Worm (Caenorhabditis elegans) whole organism, young adult: ENCODE data around the gene nas-17.
A peak's percentile ranks its signal among the peaks of the same experiment; 100 is the strongest.

ENCODE experiments used
- B0261.1 ChIP-seq: sonication (generic microtip); optimal IDR thresholded peaks from 2 replicates; lab custom pipeline; 2016; ENCODE audit warnings: mild to moderate bottlenecking, missing genetic modification characterization, moderate library complexity, missing compliant biosample characterization
- C06A6.2 ChIP-seq: fragments of 200-800 bp; sonication (Bioruptor generic); conservative IDR thresholded peaks from 2 replicates; pipeline ENCODE4 v1.3.6; 2022; ENCODE audit warnings: missing genetic modification characterization, missing compliant biosample characterization
- F33H1.4 ChIP-seq: fragments of 200-800 bp; sonication (Bioruptor generic); IDR thresholded peaks from 2 replicates; pipeline ENCODE4 v1.3.6; 2022; ENCODE audit warnings: missing genetic modification reagents, missing genetic modification characterization, missing compliant biosample characterization
- F39B2.1 ChIP-seq: fragments of 200-800 bp; sonication (Bioruptor generic); IDR thresholded peaks from 2 replicates; pipeline ENCODE4 v1.3.6; 2022; ENCODE audit warnings: missing genetic modification reagents, missing genetic modification characterization, missing compliant biosample characterization
- F52B5.7 ChIP-seq: sonication (generic microtip); optimal IDR thresholded peaks from 2 replicates; lab custom pipeline; 2016; ENCODE audit warnings: mild to moderate bottlenecking, missing genetic modification characterization, missing compliant biosample characterization
- F57C9.4 ChIP-seq: sonication (generic microtip); optimal IDR thresholded peaks from 2 replicates; lab custom pipeline; 2017; ENCODE audit warnings: mild to moderate bottlenecking, missing genetic modification characterization, missing compliant biosample characterization
- K11D2.4 ChIP-seq: fragments of 200-800 bp; sonication (Bioruptor generic); IDR thresholded peaks from 2 replicates; pipeline ENCODE4 v1.3.6; 2022; ENCODE audit warnings: missing genetic modification reagents, missing genetic modification characterization, missing compliant biosample characterization
- Y53F4B.3 ChIP-seq: fragments of 200-800 bp; sonication (Bioruptor generic); IDR thresholded peaks from 2 replicates; pipeline ENCODE4 v1.3.6; 2022; ENCODE audit warnings: missing genetic modification reagents, missing genetic modification characterization, missing compliant biosample characterization
- Y53G8AR.9 ChIP-seq: fragments of 200-800 bp; sonication (Bioruptor generic); conservative IDR thresholded peaks from 2 replicates; pipeline ENCODE4 v1.3.6; 2022; ENCODE audit warnings: missing genetic modification reagents, missing genetic modification characterization, missing compliant biosample characterization
- Y67H2A.10 ChIP-seq: fragments of 200-800 bp; sonication (Bioruptor generic); conservative IDR thresholded peaks from 2 replicates; pipeline ENCODE4 v1.3.6; 2022; ENCODE audit warnings: missing genetic modification reagents, missing genetic modification characterization, missing compliant biosample characterization
- akir-1 ChIP-seq: fragments of 200-800 bp; sonication (Bioruptor generic); optimal IDR thresholded peaks from 2 replicates; lab custom pipeline; 2018; ENCODE audit warnings: mild to moderate bottlenecking, missing genetic modification characterization, moderate library complexity, missing compliant biosample characterization
- bed-1 ChIP-seq: fragments of 200-800 bp; sonication (Bioruptor generic); IDR thresholded peaks from 2 replicates; pipeline ENCODE4 v1.3.6; 2022; ENCODE audit warnings: missing genetic modification reagents, missing genetic modification characterization, missing compliant biosample characterization
- bed-2 ChIP-seq: fragments of 200-800 bp; sonication (Bioruptor generic); IDR thresholded peaks from 2 replicates; pipeline ENCODE4 v1.3.6; 2022; ENCODE audit warnings: missing genetic modification reagents, missing genetic modification characterization, missing compliant biosample characterization
- ceh-100 ChIP-seq: fragments of 200-800 bp; sonication (Bioruptor generic); IDR thresholded peaks from 2 replicates; pipeline ENCODE4 v1.3.6; 2022; ENCODE audit warnings: missing genetic modification reagents, missing genetic modification characterization, missing compliant biosample characterization
- chd-7 ChIP-seq: sonication (generic microtip); optimal IDR thresholded peaks from 2 replicates; lab custom pipeline; 2016; ENCODE audit warnings: mild to moderate bottlenecking, missing genetic modification characterization, moderate library complexity, missing compliant biosample characterization
- die-1 ChIP-seq: sonication (generic microtip); optimal IDR thresholded peaks from 2 replicates; lab custom pipeline; 2016; ENCODE audit warnings: missing genotype, mild to moderate bottlenecking, missing genetic modification characterization, missing compliant biosample characterization
- efl-1 ChIP-seq: fragments of 150-350 bp; optimal IDR thresholded peaks from 2 replicates; lab custom pipeline; 2014; ENCODE audit warnings: missing biosample characterization, missing genetic modification reagents, missing genetic modification characterization
- egl-18 ChIP-seq: fragments of 200-800 bp; sonication (Bioruptor generic); IDR thresholded peaks from 2 replicates; pipeline ENCODE4 v1.3.6; 2022; ENCODE audit warnings: missing genetic modification reagents, missing genetic modification characterization, missing compliant biosample characterization
- egrh-3 ChIP-seq: fragments of 200-800 bp; sonication (Bioruptor generic); IDR thresholded peaks from 2 replicates; pipeline ENCODE4 v1.3.6; 2022; ENCODE audit warnings: missing genetic modification reagents, missing genetic modification characterization, missing compliant biosample characterization
- ekl-4 ChIP-seq: fragments of 200-800 bp; sonication (Bioruptor generic); IDR thresholded peaks from 2 replicates; pipeline ENCODE4 v1.3.6; 2022; ENCODE audit warnings: missing genetic modification reagents, missing genetic modification characterization, missing compliant biosample characterization
- ets-4 ChIP-seq: fragments of 200-800 bp; sonication (Bioruptor generic); optimal IDR thresholded peaks from 2 replicates; lab custom pipeline; 2018; ENCODE audit warnings: mild to moderate bottlenecking, missing genetic modification characterization, missing compliant biosample characterization
- fkh-3 ChIP-seq: sonication (generic microtip); optimal IDR thresholded peaks from 2 replicates; lab custom pipeline; 2016; ENCODE audit warnings: mild to moderate bottlenecking, missing genetic modification characterization, missing compliant biosample characterization
- gei-17 ChIP-seq: fragments of 200-800 bp; sonication (Bioruptor generic); optimal IDR thresholded peaks from 2 replicates; lab custom pipeline; 2018; ENCODE audit warnings: mild to moderate bottlenecking, missing genetic modification characterization, missing compliant biosample characterization
- hlh-26 ChIP-seq: fragments of 200-800 bp; sonication (Bioruptor generic); conservative IDR thresholded peaks from 2 replicates; pipeline ENCODE4 v1.3.6; 2022; ENCODE audit warnings: missing genetic modification reagents, missing genetic modification characterization, missing compliant biosample characterization
- hmg-20 ChIP-seq: fragments of 200-800 bp; sonication (Bioruptor generic); IDR thresholded peaks from 2 replicates; pipeline ENCODE4 v1.3.6; 2022; ENCODE audit warnings: missing genetic modification reagents, missing genetic modification characterization, missing compliant biosample characterization
- lag-1 ChIP-seq: fragments of 200-800 bp; sonication (Bioruptor generic); IDR thresholded peaks from 2 replicates; pipeline ENCODE4 v1.3.6; 2022; ENCODE audit warnings: missing genetic modification reagents, missing genetic modification characterization, missing compliant biosample characterization
- lin-26 ChIP-seq: fragments of 200-800 bp; sonication (Bioruptor generic); IDR thresholded peaks from 2 replicates; pipeline ENCODE4 v1.3.6; 2022; ENCODE audit warnings: missing genetic modification reagents, missing genetic modification characterization, missing compliant biosample characterization
- madf-3 ChIP-seq: fragments of 200-800 bp; sonication (Bioruptor generic); IDR thresholded peaks from 2 replicates; pipeline ENCODE4 v1.3.6; 2022; ENCODE audit warnings: missing genetic modification reagents, missing genetic modification characterization, missing compliant biosample characterization
- nfyb-1 ChIP-seq: fragments of 200-800 bp; sonication (Bioruptor generic); IDR thresholded peaks from 2 replicates; pipeline ENCODE4 v1.3.6; 2022; ENCODE audit warnings: missing genetic modification reagents, missing genetic modification characterization, missing compliant biosample characterization
- nhr-179 ChIP-seq: sonication (generic microtip); optimal IDR thresholded peaks from 2 replicates; lab custom pipeline; 2016; ENCODE audit warnings: mild to moderate bottlenecking, missing genetic modification characterization, missing compliant biosample characterization
- nhr-27 ChIP-seq: fragments of 200-800 bp; sonication (Bioruptor generic); optimal IDR thresholded peaks from 2 replicates; lab custom pipeline; 2018; ENCODE audit warnings: mild to moderate bottlenecking, missing genetic modification characterization, moderate library complexity, missing compliant biosample characterization
- nhr-80 ChIP-seq: sonication (generic microtip); optimal IDR thresholded peaks from 2 replicates; lab custom pipeline; 2016; ENCODE audit warnings: missing genetic modification characterization, missing compliant biosample characterization
- nhr-90 ChIP-seq: sonication (generic microtip); optimal IDR thresholded peaks from 2 replicates; lab custom pipeline; 2016; ENCODE audit warnings: missing genotype, mild to moderate bottlenecking, missing genetic modification characterization, missing compliant biosample characterization
- rcor-1 ChIP-seq: fragments of 200-800 bp; sonication (Bioruptor generic); IDR thresholded peaks from 2 replicates; pipeline ENCODE4 v1.3.6; 2022; ENCODE audit warnings: missing genetic modification reagents, missing genetic modification characterization, missing compliant biosample characterization
- sea-2 ChIP-seq: fragments of 200-800 bp; sonication (Bioruptor generic); IDR thresholded peaks from 2 replicates; pipeline ENCODE4 v1.3.6; 2022; ENCODE audit warnings: missing genetic modification characterization, missing compliant biosample characterization
- snpc-3.4 ChIP-seq: sonication (generic microtip); optimal IDR thresholded peaks from 2 replicates; lab custom pipeline; 2017; ENCODE audit warnings: missing genetic modification characterization, mild to moderate bottlenecking, missing compliant biosample characterization, antibody characterized with exemption, moderate library complexity, missing genotype, missing genetic modification reagents
- somi-1 ChIP-seq: fragments of 200-800 bp; sonication (Bioruptor generic); optimal IDR thresholded peaks from 2 replicates; lab custom pipeline; 2018; ENCODE audit warnings: mild to moderate bottlenecking, missing genetic modification characterization, missing compliant biosample characterization
- sptf-2 ChIP-seq: fragments of 200-800 bp; sonication (Bioruptor generic); optimal IDR thresholded peaks from 2 replicates; lab custom pipeline; 2018; ENCODE audit warnings: mild to moderate bottlenecking, missing genetic modification characterization, missing compliant biosample characterization
- tlf-1 ChIP-seq: fragments of 200-800 bp; sonication (Bioruptor generic); optimal IDR thresholded peaks from 2 replicates; lab custom pipeline; 2018; ENCODE audit warnings: mild to moderate bottlenecking, missing genetic modification characterization, missing compliant biosample characterization
- zfh-2 ChIP-seq: fragments of 200-800 bp; sonication (Bioruptor generic); conservative IDR thresholded peaks from 2 replicates; pipeline ENCODE4 v1.3.6; 2022; ENCODE audit warnings: missing genetic modification reagents, missing genetic modification characterization, missing compliant biosample characterization
- zim-3 ChIP-seq: sonication (generic microtip); optimal IDR thresholded peaks from 2 replicates; lab custom pipeline; 2017; ENCODE audit warnings: mild to moderate bottlenecking, missing genetic modification characterization, moderate library complexity, missing compliant biosample characterization
- ztf-18 ChIP-seq: sonication (generic microtip); optimal IDR thresholded peaks from 2 replicates; lab custom pipeline; 2016; ENCODE audit warnings: missing genotype, mild to moderate bottlenecking, missing genetic modification characterization, missing compliant biosample characterization
- ztf-22 ChIP-seq: fragments of 200-800 bp; sonication (Bioruptor generic); optimal IDR thresholded peaks from 2 replicates; lab custom pipeline; 2018; ENCODE audit warnings: mild to moderate bottlenecking, missing genetic modification characterization, moderate library complexity, missing compliant biosample characterization
- ztf-6 ChIP-seq: fragments of 200-800 bp; sonication (Bioruptor generic); IDR thresholded peaks from 2 replicates; pipeline ENCODE4 v1.3.6; 2022; ENCODE audit warnings: missing genetic modification reagents, missing genetic modification characterization, missing compliant biosample characterization

The nas-17 gene

DNA sequence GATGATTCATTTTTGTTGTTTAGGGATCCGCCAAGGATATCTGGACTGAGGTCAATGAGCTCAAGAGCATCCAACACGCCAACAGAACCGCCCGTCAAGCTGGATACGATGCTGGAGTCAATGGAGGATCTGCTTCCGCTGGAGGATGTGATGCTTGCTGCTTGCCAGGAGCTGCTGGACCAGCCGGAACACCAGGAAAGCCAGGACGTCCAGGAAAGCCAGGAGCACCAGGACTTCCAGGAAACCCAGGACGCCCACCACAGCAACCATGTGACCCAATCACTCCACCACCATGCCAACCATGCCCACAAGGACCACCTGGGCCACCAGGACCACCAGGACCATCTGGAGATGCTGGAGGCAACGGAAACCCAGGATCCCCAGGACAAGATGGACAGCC, 13.1 kb upstream of the nas-17 start:
- TF ChIP-seq egrh-3 (GFP tag; lab: Robert Waterston, UW): peak; percentile 66; the same call in 1 of the 2 replicates

ce11 chrV:11386428-11386827, 12.3 kb upstream of the nas-17 start, which contains the start of gene F55C10.4:
TSS of gene F55C10.4 (plus strand) at chrV:11386728.
- no peak for TF ChIP-seq bed-2 (GFP tag; lab: Robert Waterston, UW)
- no peak for TF ChIP-seq lag-1 (GFP tag; lab: Robert Waterston, UW)
- no peak for TF ChIP-seq F39B2.1 (GFP tag; lab: Robert Waterston, UW)
- no peak for TF ChIP-seq lin-26
- no peak for TF ChIP-seq somi-1 (GFP tag; lab: Kevin White, UChicago)
- TF ChIP-seq rcor-1 (GFP tag; lab: Robert Waterston, UW): no peak
- TF ChIP-seq nfyb-1 (GFP tag; lab: Robert Waterston, UW): no peak
- no peak for TF ChIP-seq Y53G8AR.9 (GFP tag; lab: Robert Waterston, UW)
- no peak for TF ChIP-seq madf-3 (GFP tag; lab: Robert Waterston, UW)
- no peak for TF ChIP-seq zfh-2
- no peak for TF ChIP-seq snpc-3.4 (tag; lab: Kevin White, UChicago)
- no peak for TF ChIP-seq die-1 (tag; lab: Kevin White, UChicago)
- no peak for TF ChIP-seq akir-1 (GFP tag; lab: Kevin White, UChicago)
- TF ChIP-seq Y53F4B.3 (GFP tag; lab: Robert Waterston, UW): no peak
- TF ChIP-seq ztf-18 (tag; lab: Kevin White, UChicago): no peak
- no peak for TF ChIP-seq efl-1 (GFP tag; lab: Kevin White, UChicago)

ce11 chrV:11389776-11390175, 8.9 kb upstream of the nas-17 start, which contains the start of gene col-155:
TSS of gene col-155 (minus strand) at chrV:11389876.
- TF ChIP-seq nfyb-1 (GFP tag; lab: Robert Waterston, UW): no peak
- TF ChIP-seq egl-18 (GFP tag; lab: Robert Waterston, UW): no peak
- TF ChIP-seq sea-2 (GFP tag; lab: Robert Waterston, UW): no peak
- TF ChIP-seq egrh-3 (GFP tag; lab: Robert Waterston, UW): no peak
- no peak for TF ChIP-seq C06A6.2
- TF ChIP-seq F57C9.4 (tag; lab: Kevin White, UChicago): no peak
- TF ChIP-seq ceh-100 (GFP tag; lab: Robert Waterston, UW): no peak
- no peak for TF ChIP-seq zim-3 (tag; lab: Kevin White, UChicago)
- no peak for TF ChIP-seq nhr-27 (tag; lab: Kevin White, UChicago)
- no peak for TF ChIP-seq B0261.1 (tag; lab: Kevin White, UChicago)
- TF ChIP-seq tlf-1: no peak
- TF ChIP-seq bed-1 (GFP tag; lab: Robert Waterston, UW): no peak
- no peak for TF ChIP-seq fkh-3

DNA sequence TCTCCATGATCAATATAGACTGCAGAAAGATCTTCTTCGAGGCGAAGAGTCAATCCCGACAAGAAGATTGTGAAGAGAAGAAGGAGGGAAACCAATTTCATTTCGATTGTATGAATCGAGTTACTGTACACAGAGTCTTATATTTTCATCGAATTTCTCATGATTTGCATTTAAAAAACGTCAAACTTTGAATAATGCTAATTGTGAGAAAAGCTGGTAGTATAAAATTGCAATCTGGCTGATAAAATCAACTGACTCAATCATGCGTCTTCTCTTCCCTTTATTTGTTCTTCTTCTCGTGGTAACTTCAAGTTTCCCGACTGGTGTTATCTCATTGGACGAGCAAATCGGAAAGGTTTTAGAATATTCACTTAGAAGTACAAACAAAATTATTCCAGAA, 8.3 kb upstream of the nas-17 start, which contains the start of the genes K03B8.11 and K03B8.14:
TSS of gene K03B8.11 (minus strand) at position 101 of the 400 bp plus-strand sequence.
TSS of gene K03B8.14 (plus strand) at position 110 of the 400 bp plus-strand sequence.
- TF ChIP-seq chd-7 (tag; lab: Kevin White, UChicago) (no peak), nhr-179 (tag; lab: Kevin White, UChicago) (no peak), nfyb-1 (GFP tag; lab: Robert Waterston, UW) (no peak), K11D2.4 (GFP tag; lab: Robert Waterston, UW) (no peak), F52B5.7 (tag; lab: Kevin White, UChicago) (no peak), lin-26 (no peak), hlh-26 (GFP tag; lab: Robert Waterston, UW) (no peak), F33H1.4 (no peak), hmg-20 (no peak), ekl-4 (GFP tag; lab: Robert Waterston, UW) (no peak), sptf-2 (GFP tag; lab: Kevin White, UChicago) (no peak), ets-4 (no peak), C06A6.2 (no peak), nhr-90 (tag; lab: Kevin White, UChicago) (no peak), gei-17 (GFP tag; lab: Kevin White, UChicago) (no peak), Y67H2A.10 (GFP tag; lab: Robert Waterston, UW) (no peak), ztf-22 (no peak), ztf-6 (GFP tag; lab: Robert Waterston, UW) (no peak), nhr-80 (no peak)
